Fruit fly (Drosophila melanogaster) whole organism, wandering third instar larva: ENCODE data around the gene CG13045.
A peak's percentile ranks its signal among the peaks of the same experiment; 100 is the strongest.

Source experiments
- Abd-B ChIP-seq: fragments of >200 bp; optimal IDR thresholded peaks from 2 replicates; lab custom pipeline; 2017; ENCODE audit warnings: missing biosample characterization, missing genetic modification characterization
- CG32264 ChIP-seq: fragments of 200-800 bp; sonication (Bioruptor generic); optimal IDR thresholded peaks from 2 replicates; lab custom pipeline; 2016; ENCODE audit warnings: missing biosample characterization, missing genetic modification characterization
- Dfd ChIP-seq: fragments of >200 bp; optimal IDR thresholded peaks from 2 replicates; lab custom pipeline; 2017; ENCODE audit warnings: missing biosample characterization, missing genetic modification characterization
- Dif ChIP-seq: fragments of 200-275, 200-300 bp; sonication (Bioruptor generic); optimal IDR thresholded peaks from 2 replicates; lab custom pipeline; 2018; ENCODE audit warnings: missing biosample characterization, missing genetic modification characterization; ENCODE audit not compliant: partially characterized antibody
- GATAd ChIP-seq: sonication (Bioruptor generic); optimal IDR thresholded peaks from 2 replicates; lab custom pipeline; 2016; ENCODE audit warnings: missing biosample characterization, missing genetic modification characterization
- HLH106 ChIP-seq: fragments of 200-800 bp; optimal IDR thresholded peaks from 3 replicates; lab custom pipeline; 2019; ENCODE audit warnings: missing biosample characterization, mild to moderate bottlenecking, missing genetic modification characterization, moderate library complexity
- Hnf4 ChIP-seq: fragments of 200-800 bp; sonication (Bioruptor generic); optimal IDR thresholded peaks from 2 replicates; lab custom pipeline; 2016; ENCODE audit warnings: missing biosample characterization, mild to moderate bottlenecking, missing genetic modification characterization
- Hr78 ChIP-seq: fragments of >200 bp; optimal IDR thresholded peaks from 2 replicates; lab custom pipeline; 2017; ENCODE audit warnings: missing biosample characterization, missing genetic modification characterization
- Hr83 ChIP-seq: fragments of 200-300 bp; sonication (Bioruptor generic); optimal IDR thresholded peaks from 2 replicates; lab custom pipeline; 2016; ENCODE audit warnings: missing biosample characterization, mild to moderate bottlenecking, missing genetic modification characterization, moderate library complexity; ENCODE audit not compliant: poor library complexity, severe bottlenecking
- Jra ChIP-seq: sonication (Bioruptor generic); optimal IDR thresholded peaks from 2 replicates; lab custom pipeline; 2016; ENCODE audit warnings: missing biosample characterization, missing genetic modification characterization
- Mio ChIP-seq: sonication (Bioruptor generic); optimal IDR thresholded peaks from 2 replicates; lab custom pipeline; 2016; ENCODE audit warnings: missing biosample characterization, missing genetic modification characterization
- Myc ChIP-seq: fragments of >200 bp; optimal IDR thresholded peaks from 2 replicates; lab custom pipeline; 2017
- N ChIP-seq: fragments of >200 bp; optimal IDR thresholded peaks from 2 replicates; lab custom pipeline; 2018; ENCODE audit warnings: missing biosample characterization, missing external identifiers, missing genetic modification characterization
- OdsH ChIP-seq: fragments of 200-800 bp; sonication (Bioruptor generic); optimal IDR thresholded peaks from 2 replicates; lab custom pipeline; 2016; ENCODE audit warnings: missing biosample characterization, mild to moderate bottlenecking, missing genetic modification characterization
- Rel ChIP-seq, 2 experiments: fragments of 200-800 bp; sonication (Bioruptor generic) in 1 of 2; optimal IDR thresholded peaks; 2 replicates in 1 of 2; 3 replicates in 1 of 2; lab custom pipeline; 2016 to 2019; ENCODE audit warnings: mild to moderate bottlenecking in 2 of 2, missing biosample characterization in 2 of 2, missing genetic modification characterization in 2 of 2, moderate library complexity in 1 of 2
- Sp1 ChIP-seq: fragments of 200-800 bp; sonication (Bioruptor generic); optimal IDR thresholded peaks from 3 replicates; lab custom pipeline; 2019; ENCODE audit warnings: missing biosample characterization, mild to moderate bottlenecking, missing genetic modification characterization, moderate library complexity
- Vsx2 ChIP-seq: fragments of 200-300, 225-300 bp; sonication (Bioruptor generic); optimal IDR thresholded peaks from 2 replicates; lab custom pipeline; 2018; ENCODE audit warnings: missing biosample characterization, missing genetic modification characterization; ENCODE audit not compliant: partially characterized antibody
- br ChIP-seq: fragments of 200-800 bp; sonication (Bioruptor generic); optimal IDR thresholded peaks from 2 replicates; lab custom pipeline; 2016; ENCODE audit warnings: missing biosample characterization, missing genetic modification characterization
- brk ChIP-seq: fragments of 200-800 bp; sonication (Bioruptor generic); optimal IDR thresholded peaks from 2 replicates; lab custom pipeline; 2016; ENCODE audit warnings: missing biosample characterization, mild to moderate bottlenecking, missing genetic modification characterization
- dl ChIP-seq, 2 experiments: fragments of 175-275, 200-275 bp in 1 of 2; fragments of 200-275 bp in 1 of 2; sonication (Bioruptor generic); optimal IDR thresholded peaks; lab custom pipeline; 2018; ENCODE audit warnings: mild to moderate bottlenecking in 2 of 2, missing biosample characterization in 2 of 2, missing genetic modification characterization in 2 of 2, moderate library complexity in 2 of 2; ENCODE audit not compliant: partially characterized antibody in 2 of 2, insufficient read depth in 1 of 2
- dmrt93B ChIP-seq: fragments of 200-800 bp; sonication (Bioruptor generic); optimal IDR thresholded peaks from 2 replicates; lab custom pipeline; 2018; ENCODE audit warnings: missing biosample characterization, mild to moderate bottlenecking, missing genetic modification characterization
- dsf ChIP-seq: sonication (Bioruptor generic); optimal IDR thresholded peaks from 2 replicates; lab custom pipeline; 2016; ENCODE audit warnings: missing biosample characterization, missing genetic modification characterization, borderline replicate concordance
- ey ChIP-seq: fragments of 200-800 bp; sonication (Bioruptor generic); optimal IDR thresholded peaks from 2 replicates; lab custom pipeline; 2016; ENCODE audit warnings: missing biosample characterization, missing genetic modification characterization
- foxo ChIP-seq, 2 experiments: fragments of 200-800 bp; sonication (Bioruptor generic); optimal IDR thresholded peaks; 2 replicates in 1 of 2; 3 replicates in 1 of 2; lab custom pipeline; 2016 to 2017; ENCODE audit warnings: missing biosample characterization in 2 of 2, missing genetic modification characterization in 2 of 2
- fru ChIP-seq: fragments of 200-800 bp; sonication (Bioruptor generic); optimal IDR thresholded peaks from 3 replicates; lab custom pipeline; 2016; ENCODE audit warnings: missing biosample characterization, mild to moderate bottlenecking, missing genetic modification characterization
- h ChIP-seq: fragments of 200-800 bp; sonication (Bioruptor generic); optimal IDR thresholded peaks from 3 replicates; lab custom pipeline; 2016; ENCODE audit warnings: missing biosample characterization, mild to moderate bottlenecking, missing genetic modification characterization
- jim ChIP-seq: fragments of 175-275, 200-325 bp; sonication (Bioruptor generic); optimal IDR thresholded peaks from 2 replicates; lab custom pipeline; 2016; ENCODE audit warnings: missing biosample characterization, mild to moderate bottlenecking, missing genetic modification characterization
- lola ChIP-seq: fragments of >200 bp; optimal IDR thresholded peaks from 2 replicates; lab custom pipeline; 2017; ENCODE audit warnings: missing biosample characterization, missing genetic modification characterization
- pan ChIP-seq: fragments of >200 bp; optimal IDR thresholded peaks from 2 replicates; lab custom pipeline; 2017
- psq ChIP-seq: fragments of 200-800 bp; sonication (Bioruptor generic); optimal IDR thresholded peaks from 3 replicates; lab custom pipeline; 2017; ENCODE audit warnings: missing biosample characterization, mild to moderate bottlenecking, missing genetic modification characterization, moderate library complexity
- rgr ChIP-seq: fragments of 200-800 bp; sonication (Bioruptor generic); optimal IDR thresholded peaks from 3 replicates; lab custom pipeline; 2016; ENCODE audit warnings: missing biosample characterization, mild to moderate bottlenecking, missing genetic modification characterization
- sage ChIP-seq: fragments of 200-800 bp; sonication (Bioruptor generic); optimal IDR thresholded peaks from 2 replicates; lab custom pipeline; 2016; ENCODE audit warnings: missing biosample characterization, mild to moderate bottlenecking, missing genetic modification characterization
- sv ChIP-seq: fragments of 200-800 bp; sonication (Bioruptor generic); optimal IDR thresholded peaks from 3 replicates; lab custom pipeline; 2016; ENCODE audit warnings: missing biosample characterization, missing genetic modification characterization
- tai ChIP-seq: sonication (Bioruptor generic); optimal IDR thresholded peaks from 2 replicates; lab custom pipeline; 2016; ENCODE audit warnings: missing biosample characterization, missing genetic modification characterization
- usp ChIP-seq: fragments of >200 bp; optimal IDR thresholded peaks from 2 replicates; lab custom pipeline; 2017; ENCODE audit warnings: missing biosample characterization, missing genetic modification characterization
- woc ChIP-seq: sonication (Bioruptor generic); optimal IDR thresholded peaks from 2 replicates; lab custom pipeline; 2016; ENCODE audit warnings: missing biosample characterization, mild to moderate bottlenecking, missing genetic modification characterization

Gene CG13045

DNA sequence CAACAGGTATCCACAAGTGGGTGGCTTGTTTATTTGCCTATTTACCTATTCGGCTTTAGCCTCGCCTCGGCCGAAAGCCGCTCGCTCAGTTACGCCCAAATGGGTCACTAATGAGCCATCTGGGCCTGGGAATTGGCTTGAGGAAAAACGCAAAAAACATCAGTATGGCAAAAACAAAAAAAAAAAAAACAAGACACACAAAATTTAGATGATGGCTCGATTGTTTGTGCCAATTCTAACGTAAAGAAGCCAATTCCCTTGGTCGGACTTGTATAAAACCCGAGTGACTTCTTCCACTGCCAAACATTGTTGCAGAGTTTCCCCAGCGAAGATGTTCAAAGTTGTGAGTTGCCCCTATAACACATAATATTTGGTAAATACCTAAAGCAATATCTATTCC lies 10.4 kb upstream of the CG13045 start, which contains the start of gene CG4982:
Gene CG4982, plus strand, starts transcription at position 301 of the 400 bp plus-strand sequence.
- TF ChIP-seq sv (GFP tag; lab: Kevin White, UChicago), result no peak
- TF ChIP-seq Jra, result no peak
- TF ChIP-seq psq (GFP tag; lab: Kevin White, UChicago), result no peak
- no peak for TF ChIP-seq CG32264
- no peak for TF ChIP-seq OdsH (GFP tag; lab: Kevin White, UChicago)
- no peak for TF ChIP-seq Hr78 (GFP tag; lab: Kevin White, UChicago)
- TF ChIP-seq Vsx2 (GFP tag; lab: Kevin White, UChicago), result no peak
- TF ChIP-seq Sp1 (GFP tag; lab: Kevin White, UChicago), result no peak
- no peak for TF ChIP-seq rgr (GFP tag; lab: Kevin White, UChicago)
- no peak for TF ChIP-seq pan (lab: Kevin White, UChicago)
- no peak for TF ChIP-seq br (GFP tag; lab: Kevin White, UChicago)
- no peak for TF ChIP-seq woc (GFP tag; lab: Kevin White, UChicago)
- no peak for TF ChIP-seq GATAd
- no peak for TF ChIP-seq brk (GFP tag; lab: Kevin White, UChicago)
- TF ChIP-seq, all 38 proteins: peak for 0

DNA sequence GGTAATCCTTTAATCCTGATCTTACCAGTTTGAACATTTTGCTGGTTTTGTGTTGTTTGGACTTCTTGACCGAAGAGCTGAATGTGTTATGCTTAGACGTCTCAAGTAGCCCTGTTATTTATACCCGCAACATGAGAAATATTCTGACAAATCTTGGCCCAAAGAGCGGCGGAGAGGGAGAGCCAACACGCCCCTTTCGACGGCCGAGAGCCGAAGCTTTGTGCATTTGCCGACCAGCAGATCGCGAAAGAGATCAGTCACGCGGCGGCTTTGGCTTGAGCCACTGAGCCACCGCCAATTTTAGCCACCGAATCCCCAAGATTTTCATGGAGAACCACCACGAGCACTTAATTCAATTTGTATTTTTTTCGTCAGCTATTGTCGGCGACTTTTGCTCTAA lies 4.7 kb upstream of the CG13045 start, which contains the start of gene CG4962:
Gene CG4962, minus strand, starts transcription at position 101 of the 400 bp plus-strand sequence.
- TF ChIP-seq Mio (no peak), N (GFP tag; lab: Kevin White, UChicago) (no peak), foxo (GFP tag; optimal IDR thresholded peaks at IDR 0.05; lab: Kevin White, UChicago) (no peak), Abd-B (GFP tag; lab: Kevin White, UChicago) (no peak), psq (GFP tag; lab: Kevin White, UChicago) (no peak), dmrt93B (GFP tag; lab: Kevin White, UChicago) (no peak), h (GFP tag; lab: Kevin White, UChicago) (no peak), fru (no peak), Dfd (GFP tag; lab: Kevin White, UChicago) (no peak), Jra (no peak)

- TF ChIP-seq lola (peak; percentile 51), Myc (peak; percentile 76), N (GFP tag; lab: Kevin White, UChicago) (peak; percentile 32), ey (GFP tag; lab: Kevin White, UChicago) (no peak), Vsx2 (GFP tag; lab: Kevin White, UChicago) (peak; percentile 88)
Observed at dm6 chr3L:16291678-16292077, 928 bp upstream of the CG13045 start.

- TF ChIP-seq Hr83 (GFP tag; lab: Kevin White, UChicago) (no peak), foxo (GFP tag; optimal IDR thresholded peaks at IDR 0.05; lab: Kevin White, UChicago) (peak in 1 of 2 experiments; percentile 9)
Observed at dm6 chr3L:16289067-16289466, 1.7 kb downstream of the CG13045 start.

DNA sequence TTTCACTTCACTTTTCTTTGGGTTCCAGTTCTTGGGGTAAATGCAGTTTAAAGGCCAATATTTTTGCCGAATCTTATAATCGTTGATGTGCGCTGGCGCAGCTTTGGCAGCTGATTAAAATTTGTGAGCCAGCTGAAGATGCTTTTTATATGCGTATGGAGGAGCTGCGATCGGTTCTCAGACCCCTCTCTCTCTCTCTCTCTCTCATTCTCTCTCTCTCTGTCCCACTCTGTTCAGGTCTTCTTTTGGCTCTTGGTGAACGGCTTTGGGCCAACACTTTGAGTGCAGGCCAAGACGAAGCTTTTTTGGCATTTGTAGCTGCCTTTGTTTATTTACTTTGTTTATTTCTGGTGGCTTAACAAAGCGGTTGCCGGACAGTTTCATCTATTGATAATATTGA lies 2.4 kb downstream of the CG13045 start, which contains the start of gene CG13046:
Gene CG13046, minus strand, starts transcription at position 101 of the 400 bp plus-strand sequence.
- no peak for TF ChIP-seq br (GFP tag; lab: Kevin White, UChicago)
- TF ChIP-seq brk (GFP tag; lab: Kevin White, UChicago), result no peak
- no peak for TF ChIP-seq Mio
- no peak for TF ChIP-seq OdsH (GFP tag; lab: Kevin White, UChicago)
- TF ChIP-seq fru, result no peak
- TF ChIP-seq N (GFP tag; lab: Kevin White, UChicago), result no peak
- TF ChIP-seq woc (GFP tag; lab: Kevin White, UChicago), result no peak
- no peak for TF ChIP-seq tai
- TF ChIP-seq Hr83 (GFP tag; lab: Kevin White, UChicago), result no peak
- no peak for TF ChIP-seq Myc
- TF ChIP-seq dsf (GFP tag; lab: Kevin White, UChicago), result no peak
- no peak for TF ChIP-seq Hr78 (GFP tag; lab: Kevin White, UChicago)

- TF ChIP-seq Myc (no peak), sv (GFP tag; lab: Kevin White, UChicago) (no peak), dl (GFP tag; optimal IDR thresholded peaks at IDR 0.05; lab: Kevin White, UChicago; ENCODE audit: insufficient read depth in 1 of 2, partially characterized antibody in 2 of 2) (no peak), Sp1 (GFP tag; lab: Kevin White, UChicago) (no peak), Dfd (GFP tag; lab: Kevin White, UChicago) (no peak), rgr (GFP tag; lab: Kevin White, UChicago) (peak; percentile 51), OdsH (GFP tag; lab: Kevin White, UChicago) (peak; percentile 34), Dif (GFP tag; lab: Kevin White, UChicago) (no peak), Rel (GFP tag; optimal IDR thresholded peaks at IDR 0.05; lab: Kevin White, UChicago) (no peak), Rel (tag; optimal IDR thresholded peaks at IDR 0.05; lab: Kevin White, UChicago) (no peak), brk (GFP tag; lab: Kevin White, UChicago) (no peak), N (GFP tag; lab: Kevin White, UChicago) (no peak), woc (GFP tag; lab: Kevin White, UChicago) (peak; percentile 43), Jra (no peak), Abd-B (GFP tag; lab: Kevin White, UChicago) (no peak), sage (no peak), HLH106 (tag; lab: Kevin White, UChicago) (peak; percentile 42), Hnf4 (GFP tag; lab: Kevin White, UChicago) (peak; percentile 13), usp (GFP tag; lab: Kevin White, UChicago) (no peak), jim (GFP tag; lab: Kevin White, UChicago) (no peak), tai (no peak), Mio (no peak), h (GFP tag; lab: Kevin White, UChicago) (peak; percentile 53)
Observed at dm6 chr3L:16286258-16286657, 4.5 kb downstream of the CG13045 start.
